Fruit fly (Drosophila melanogaster): ENCODE results near the gene gish.

DNA sequence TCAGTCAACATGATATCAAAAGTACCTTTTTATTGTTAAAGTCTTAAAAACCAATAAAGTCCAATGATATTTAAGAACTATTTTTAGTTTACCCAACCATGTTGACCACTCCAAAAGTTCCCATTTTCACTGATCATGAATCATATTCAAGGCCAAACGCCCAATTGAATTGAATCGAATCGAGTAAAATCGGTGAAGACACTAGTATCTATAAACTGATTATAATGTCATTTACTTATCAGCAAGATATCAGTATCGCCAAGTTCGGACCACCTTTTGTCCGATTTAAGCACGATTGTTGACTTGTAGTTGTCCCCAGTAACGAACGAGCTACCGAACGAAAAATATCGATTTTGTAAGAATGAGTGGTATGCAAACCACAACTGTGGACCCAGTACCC is 50.8 kb downstream of the gish start, which contains the start of gene CG6901:
- no peak for TF ChIP-seq CG7101 (tag; optimal IDR thresholded peaks at IDR 0.05)
- TF ChIP-seq CG12768 (GFP tag; optimal IDR thresholded peaks at IDR 0.05) = no peak
- TF ChIP-seq ovo (GFP tag; optimal IDR thresholded peaks at IDR 0.05) = no peak
- no peak for TF ChIP-seq CG33017 (tag; optimal IDR thresholded peaks at IDR 0.05)
- TF ChIP-seq pad (GFP tag; optimal IDR thresholded peaks at IDR 0.05) = no peak
- TF ChIP-seq Crg-1 (GFP tag; optimal IDR thresholded peaks at IDR 0.05) = no peak
- TF ChIP-seq bab1 (GFP tag; optimal IDR thresholded peaks at IDR 0.05) = no peak
- no peak for TF ChIP-seq Clk (GFP tag; optimal IDR thresholded peaks at IDR 0.05)
- no peak for TF ChIP-seq kay (GFP tag; ENCODE audit: borderline replicate concordance)
